Worm (Caenorhabditis elegans) whole organism, young adult: ENCODE results near the gene F01D5.8.

Experiments
- B0336.3 ChIP-seq: fragments of 200-800 bp; sonication (Bioruptor generic); IDR thresholded peaks from 2 replicates; pipeline ENCODE4 v1.3.6; 2022; ENCODE audit warnings: missing genetic modification characterization, missing compliant biosample characterization
- C17E4.6 ChIP-seq: fragments of 200-800 bp; sonication (Bioruptor generic); IDR thresholded peaks from 2 replicates; pipeline ENCODE4 v1.3.6; 2022; ENCODE audit warnings: missing genetic modification reagents, missing genetic modification characterization, missing compliant biosample characterization
- F23B12.7 ChIP-seq: sonication (generic microtip); optimal IDR thresholded peaks from 2 replicates; lab custom pipeline; 2017; ENCODE audit warnings: missing genetic modification characterization, mild to moderate bottlenecking, missing compliant biosample characterization, antibody characterized with exemption, moderate library complexity; ENCODE audit not compliant: insufficient read depth
- F37B4.10 ChIP-seq: fragments of 200-800 bp; sonication (Bioruptor generic); IDR thresholded peaks from 2 replicates; pipeline ENCODE4 v1.3.6; 2022; ENCODE audit warnings: missing genetic modification characterization, missing compliant biosample characterization
- K11D2.4 ChIP-seq: fragments of 200-800 bp; sonication (Bioruptor generic); IDR thresholded peaks from 2 replicates; pipeline ENCODE4 v1.3.6; 2022; ENCODE audit warnings: missing genetic modification reagents, missing genetic modification characterization, missing compliant biosample characterization
- T07F8.4 ChIP-seq: sonication (generic microtip); optimal IDR thresholded peaks from 2 replicates; lab custom pipeline; 2016; ENCODE audit warnings: mild to moderate bottlenecking, missing genetic modification characterization, moderate library complexity, missing compliant biosample characterization
- Y53F4B.3 ChIP-seq: fragments of 200-800 bp; sonication (Bioruptor generic); IDR thresholded peaks from 2 replicates; pipeline ENCODE4 v1.3.6; 2022; ENCODE audit warnings: missing genetic modification reagents, missing genetic modification characterization, missing compliant biosample characterization
- ZK185.1 ChIP-seq: sonication (generic microtip); optimal IDR thresholded peaks from 2 replicates; lab custom pipeline; 2016; ENCODE audit warnings: mild to moderate bottlenecking, missing genetic modification characterization, missing compliant biosample characterization; ENCODE audit not compliant: poor library complexity, severe bottlenecking
- ama-1 ChIP-seq, 3 experiments: fragments of 150-350 bp in 1 of 3; sonication (generic microtip) in 2 of 3; optimal IDR thresholded peaks; 2 replicates each; lab custom pipeline; 2014 to 2018; ENCODE audit warnings: missing biosample characterization in 2 of 3, missing genetic modification characterization in 2 of 3, missing genetic modification reagents in 2 of 3
- aptf-2 ChIP-seq: fragments of 200-800 bp; sonication (Bioruptor generic); conservative IDR thresholded peaks from 2 replicates; pipeline ENCODE4 v1.3.6; 2022; ENCODE audit warnings: missing genetic modification reagents, missing genetic modification characterization, missing compliant biosample characterization
- atf-7 ChIP-seq: sonication (generic microtip); optimal IDR thresholded peaks from 2 replicates; lab custom pipeline; 2017; ENCODE audit warnings: mild to moderate bottlenecking, missing genetic modification characterization, missing compliant biosample characterization
- bed-1 ChIP-seq: fragments of 200-800 bp; sonication (Bioruptor generic); IDR thresholded peaks from 2 replicates; pipeline ENCODE4 v1.3.6; 2022; ENCODE audit warnings: missing genetic modification reagents, missing genetic modification characterization, missing compliant biosample characterization
- bed-2 ChIP-seq: fragments of 200-800 bp; sonication (Bioruptor generic); IDR thresholded peaks from 2 replicates; pipeline ENCODE4 v1.3.6; 2022; ENCODE audit warnings: missing genetic modification reagents, missing genetic modification characterization, missing compliant biosample characterization
- cebp-1 ChIP-seq, 2 experiments: fragments of 200-800 bp in 1 of 2; sonication (Bioruptor generic) in 1 of 2; sonication (generic microtip) in 1 of 2; IDR thresholded peaks in 1 of 2; optimal IDR thresholded peaks in 1 of 2; 2 replicates each; pipeline versions ENCODE4 v1.3.6 to Lab custom; 2017 to 2022; ENCODE audit warnings: missing compliant biosample characterization in 2 of 2, missing genetic modification characterization in 2 of 2, mild to moderate bottlenecking in 1 of 2, missing genetic modification reagents in 1 of 2, moderate library complexity in 1 of 2
- chd-7 ChIP-seq: sonication (generic microtip); optimal IDR thresholded peaks from 2 replicates; lab custom pipeline; 2016; ENCODE audit warnings: mild to moderate bottlenecking, missing genetic modification characterization, moderate library complexity, missing compliant biosample characterization
- dox-1 ChIP-seq: fragments of 200-800 bp; sonication (Bioruptor generic); IDR thresholded peaks from 2 replicates; pipeline ENCODE4 v1.3.6; 2022; ENCODE audit warnings: missing genetic modification reagents, missing genetic modification characterization, missing compliant biosample characterization
- egrh-3 ChIP-seq: fragments of 200-800 bp; sonication (Bioruptor generic); IDR thresholded peaks from 2 replicates; pipeline ENCODE4 v1.3.6; 2022; ENCODE audit warnings: missing genetic modification reagents, missing genetic modification characterization, missing compliant biosample characterization
- fkh-3 ChIP-seq: sonication (generic microtip); optimal IDR thresholded peaks from 2 replicates; lab custom pipeline; 2016; ENCODE audit warnings: mild to moderate bottlenecking, missing genetic modification characterization, missing compliant biosample characterization
- gei-17 ChIP-seq: fragments of 200-800 bp; sonication (Bioruptor generic); optimal IDR thresholded peaks from 2 replicates; lab custom pipeline; 2018; ENCODE audit warnings: mild to moderate bottlenecking, missing genetic modification characterization, missing compliant biosample characterization
- hmg-1.2 ChIP-seq: fragments of 200-800 bp; sonication (Bioruptor generic); IDR thresholded peaks from 2 replicates; pipeline ENCODE4 v1.3.6; 2022; ENCODE audit warnings: missing genetic modification reagents, missing genetic modification characterization, missing compliant biosample characterization
- hmg-20 ChIP-seq: fragments of 200-800 bp; sonication (Bioruptor generic); IDR thresholded peaks from 2 replicates; pipeline ENCODE4 v1.3.6; 2022; ENCODE audit warnings: missing genetic modification reagents, missing genetic modification characterization, missing compliant biosample characterization
- let-526 ChIP-seq: fragments of 200-800 bp; sonication (Bioruptor generic); IDR thresholded peaks from 2 replicates; pipeline ENCODE4 v1.3.6; 2022; ENCODE audit warnings: missing genetic modification reagents, missing genetic modification characterization, missing compliant biosample characterization
- lin-40 ChIP-seq: sonication (generic microtip); optimal IDR thresholded peaks from 2 replicates; lab custom pipeline; 2016; ENCODE audit warnings: missing genetic modification characterization, mild to moderate bottlenecking, missing compliant biosample characterization, missing genotype, missing genetic modification reagents
- lsy-27 ChIP-seq: sonication (generic microtip); optimal IDR thresholded peaks from 2 replicates; lab custom pipeline; 2017; ENCODE audit warnings: missing genetic modification characterization, mild to moderate bottlenecking, missing compliant biosample characterization, antibody characterized with exemption, missing genotype, borderline replicate concordance; ENCODE audit not compliant: insufficient read depth
- madf-10 ChIP-seq: sonication (generic microtip); optimal IDR thresholded peaks from 2 replicates; lab custom pipeline; 2016; ENCODE audit warnings: mild to moderate bottlenecking, missing genetic modification characterization, missing compliant biosample characterization
- madf-3 ChIP-seq: fragments of 200-800 bp; sonication (Bioruptor generic); IDR thresholded peaks from 2 replicates; pipeline ENCODE4 v1.3.6; 2022; ENCODE audit warnings: missing genetic modification reagents, missing genetic modification characterization, missing compliant biosample characterization
- madf-6 ChIP-seq: fragments of 200-800 bp; sonication (Bioruptor generic); IDR thresholded peaks from 2 replicates; pipeline ENCODE4 v1.3.6; 2022; ENCODE audit warnings: missing genetic modification reagents, missing genetic modification characterization, missing compliant biosample characterization
- mcd-1 ChIP-seq: fragments of 200-800 bp; sonication (Bioruptor generic); IDR thresholded peaks from 2 replicates; pipeline ENCODE4 v1.3.6; 2022; ENCODE audit warnings: missing genetic modification reagents, missing genetic modification characterization, missing compliant biosample characterization
- mxl-1 ChIP-seq: sonication (generic microtip); optimal IDR thresholded peaks from 2 replicates; lab custom pipeline; 2016; ENCODE audit warnings: missing genetic modification characterization, missing compliant biosample characterization
- nfya-2 ChIP-seq: fragments of 200-800 bp; sonication (Bioruptor generic); IDR thresholded peaks from 2 replicates; pipeline ENCODE4 v1.3.6; 2022; ENCODE audit warnings: missing genetic modification reagents, missing genetic modification characterization, missing compliant biosample characterization
- pbrm-1 ChIP-seq: fragments of 200-800 bp; sonication (Bioruptor generic); IDR thresholded peaks from 2 replicates; pipeline ENCODE4 v1.3.6; 2022; ENCODE audit warnings: missing genetic modification reagents, missing genetic modification characterization, missing compliant biosample characterization
- pha-4 ChIP-seq: fragments of 150-350 bp; sonication (generic microtip); optimal IDR thresholded peaks from 2 replicates; lab custom pipeline; 2014; ENCODE audit warnings: missing biosample characterization, missing genetic modification reagents, missing genetic modification characterization
- rcor-1 ChIP-seq: fragments of 200-800 bp; sonication (Bioruptor generic); IDR thresholded peaks from 2 replicates; pipeline ENCODE4 v1.3.6; 2022; ENCODE audit warnings: missing genetic modification reagents, missing genetic modification characterization, missing compliant biosample characterization
- snpc-1.3 ChIP-seq: sonication (generic microtip); optimal IDR thresholded peaks from 2 replicates; lab custom pipeline; 2017; ENCODE audit warnings: missing genetic modification characterization, mild to moderate bottlenecking, missing compliant biosample characterization, antibody characterized with exemption, moderate library complexity, missing genotype, missing genetic modification reagents; ENCODE audit not compliant: insufficient read depth
- tbp1 ChIP-seq: fragments of 200-800 bp; sonication (Bioruptor generic); optimal IDR thresholded peaks from 2 replicates; lab custom pipeline; 2018; ENCODE audit warnings: mild to moderate bottlenecking, missing genetic modification characterization, missing compliant biosample characterization
- xnd-1 ChIP-seq: sonication (generic microtip); optimal IDR thresholded peaks from 2 replicates; lab custom pipeline; 2016; ENCODE audit warnings: missing genotype, missing genetic modification reagents, missing genetic modification characterization, missing compliant biosample characterization
- zfh-2 ChIP-seq: fragments of 200-800 bp; sonication (Bioruptor generic); conservative IDR thresholded peaks from 2 replicates; pipeline ENCODE4 v1.3.6; 2022; ENCODE audit warnings: missing genetic modification reagents, missing genetic modification characterization, missing compliant biosample characterization

F01D5.8 gene

DNA sequence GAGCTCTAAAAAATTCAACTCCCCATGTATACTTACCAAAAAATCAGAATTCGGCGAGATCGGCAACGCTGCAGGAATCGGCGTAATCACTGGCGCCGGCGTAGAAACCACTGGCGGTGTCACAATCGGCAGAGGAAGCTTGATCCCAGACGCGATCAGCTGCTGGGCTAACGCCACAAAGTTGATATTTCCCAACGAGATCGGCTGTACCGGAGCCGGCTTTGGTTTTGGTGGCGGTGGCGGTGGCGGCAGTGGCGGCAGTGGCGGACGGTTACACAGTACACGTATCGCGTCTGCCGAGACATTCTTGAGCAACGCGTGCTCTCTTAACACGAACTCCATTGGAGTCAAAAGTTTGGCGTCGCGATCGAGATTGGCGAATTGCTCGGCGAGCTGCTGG is 24.1 kb downstream of the F01D5.8 start:
- TF ChIP-seq madf-3 (GFP tag; lab: Robert Waterston, UW), result no peak
- no peak for TF ChIP-seq madf-10 (tag; lab: Kevin White, UChicago)
- no peak for TF ChIP-seq atf-7 (tag; lab: Kevin White, UChicago)
- peak; percentile 4; the same call in 1 of the 2 replicates for TF ChIP-seq let-526
- no peak for TF ChIP-seq pbrm-1 (GFP tag; lab: Robert Waterston, UW)
- no peak for TF ChIP-seq rcor-1 (GFP tag; lab: Robert Waterston, UW)
- TF ChIP-seq xnd-1, result no peak
- TF ChIP-seq snpc-1.3 (tag; lab: Kevin White, UChicago), result no peak
- TF ChIP-seq chd-7, result no peak
- TF ChIP-seq zfh-2, result peak; percentile 72
- no peak for TF ChIP-seq K11D2.4 (GFP tag; lab: Robert Waterston, UW)
- TF ChIP-seq egrh-3 (GFP tag; lab: Robert Waterston, UW), result peak; percentile 12; the same call in 1 of the 2 replicates
- TF ChIP-seq, all 124 proteins: peak for 3

DNA sequence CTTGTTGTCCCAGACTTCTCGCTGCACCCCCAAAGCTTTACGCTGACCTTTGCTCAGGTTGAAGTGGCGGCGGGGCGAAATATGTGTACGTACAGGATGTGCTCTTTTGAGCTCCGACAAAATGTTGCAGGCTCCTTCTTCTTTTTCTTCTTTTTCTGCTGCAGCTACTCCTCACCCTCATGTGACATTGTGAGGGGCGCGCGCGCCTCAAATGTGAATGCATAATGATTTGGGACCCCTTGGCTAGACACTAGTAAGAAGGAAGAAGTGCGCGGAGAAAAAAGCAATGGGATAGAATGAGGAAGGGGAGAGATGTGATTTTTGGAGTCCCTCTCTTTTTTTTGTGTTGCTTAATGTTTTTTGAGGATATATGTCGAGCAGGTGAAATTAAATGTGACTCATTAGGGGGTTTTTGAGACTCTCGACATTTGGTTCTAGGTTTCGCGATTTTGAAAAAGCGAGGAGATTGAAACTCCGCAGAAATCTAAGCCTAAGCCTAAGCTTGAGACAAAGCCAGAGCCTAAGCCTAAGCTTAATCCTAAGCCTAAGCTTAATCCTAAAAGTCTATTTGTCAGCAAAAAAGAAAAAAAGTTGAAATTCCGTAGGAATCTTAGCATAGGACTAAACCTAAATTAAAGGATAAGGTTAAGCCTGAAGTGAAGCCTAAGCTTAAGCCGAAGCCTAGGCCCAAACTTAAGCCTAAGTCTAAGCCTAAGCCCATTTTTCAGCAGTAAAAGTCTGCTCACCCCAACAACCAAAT is 26.4 kb downstream of the F01D5.8 start:
- TF ChIP-seq F37B4.10 (GFP tag; lab: Robert Waterston, UW) (no peak), Y53F4B.3 (GFP tag; lab: Robert Waterston, UW) (no peak), let-526 (no peak), nfya-2 (GFP tag; lab: Robert Waterston, UW) (no peak), ZK185.1 (tag; lab: Kevin White, UChicago) (no peak), gei-17 (GFP tag; lab: Kevin White, UChicago) (no peak), C17E4.6 (GFP tag; lab: Robert Waterston, UW) (no peak), hmg-20 (no peak), B0336.3 (GFP tag; lab: Robert Waterston, UW) (no peak), dox-1 (no peak), hmg-1.2 (no peak), F23B12.7 (no peak), pha-4 (no peak), rcor-1 (GFP tag; lab: Robert Waterston, UW) (no peak), aptf-2 (no peak), T07F8.4 (tag; lab: Kevin White, UChicago) (no peak), mcd-1 (GFP tag; lab: Robert Waterston, UW) (peak; percentile 11; the same call in 1 of the 2 replicates), lin-40 (tag; lab: Kevin White, UChicago) (no peak), mxl-1 (tag; lab: Kevin White, UChicago) (no peak), ama-1 (optimal IDR thresholded peaks at IDR 0.05; lab: Kevin White, UChicago) (no peak), ama-1 (GFP tag; optimal IDR thresholded peaks at IDR 0.05; lab: Kevin White, UChicago) (no peak), madf-6 (GFP tag; lab: Robert Waterston, UW) (peak; percentile 12; the same call in 1 of the 2 replicates), fkh-3 (no peak), lsy-27 (tag; lab: Kevin White, UChicago) (no peak), bed-2 (GFP tag; lab: Robert Waterston, UW) (no peak), madf-3 (GFP tag; lab: Robert Waterston, UW) (no peak), bed-1 (GFP tag; lab: Robert Waterston, UW) (no peak), cebp-1 (GFP tag; IDR thresholded peaks at IDR 0.05; lab: Robert Waterston, UW) (no peak), cebp-1 (tag; optimal IDR thresholded peaks at IDR 0.05; lab: Kevin White, UChicago) (peak; percentile 23), zfh-2 (0 out of 2 replicates have a peak, but pooled peaks have one; percentile 46), tbp1 (GFP tag; lab: Kevin White, UChicago) (no peak)
